Fruit fly (Drosophila melanogaster) whole organism, wandering third instar larva: ENCODE results near the gene stol.
A peak's percentile ranks its signal among the peaks of the same experiment; 100 is the strongest.

ENCODE experiments used
- Abd-B ChIP-seq: fragments of >200 bp; optimal IDR thresholded peaks from 2 replicates; lab custom pipeline; 2017; ENCODE audit warnings: missing biosample characterization, missing genetic modification characterization
- CG32264 ChIP-seq: fragments of 200-800 bp; sonication (Bioruptor generic); optimal IDR thresholded peaks from 2 replicates; lab custom pipeline; 2016; ENCODE audit warnings: missing biosample characterization, missing genetic modification characterization
- CG9705 ChIP-seq: fragments of 200-800 bp; sonication (Bioruptor generic); optimal IDR thresholded peaks from 2 replicates; lab custom pipeline; 2018; ENCODE audit warnings: missing biosample characterization, mild to moderate bottlenecking, missing genetic modification characterization
- CrebA ChIP-seq: fragments of 200-800 bp; sonication (Bioruptor generic); optimal IDR thresholded peaks from 2 replicates; lab custom pipeline; 2016; ENCODE audit warnings: missing biosample characterization, mild to moderate bottlenecking, missing genetic modification characterization, borderline replicate concordance
- Dfd ChIP-seq: fragments of >200 bp; optimal IDR thresholded peaks from 2 replicates; lab custom pipeline; 2017; ENCODE audit warnings: missing biosample characterization, missing genetic modification characterization
- Dif ChIP-seq: fragments of 200-275, 200-300 bp; sonication (Bioruptor generic); optimal IDR thresholded peaks from 2 replicates; lab custom pipeline; 2018; ENCODE audit warnings: missing biosample characterization, missing genetic modification characterization; ENCODE audit not compliant: partially characterized antibody
- GATAd ChIP-seq: sonication (Bioruptor generic); optimal IDR thresholded peaks from 2 replicates; lab custom pipeline; 2016; ENCODE audit warnings: missing biosample characterization, missing genetic modification characterization
- HLH106 ChIP-seq: fragments of 200-800 bp; optimal IDR thresholded peaks from 3 replicates; lab custom pipeline; 2019; ENCODE audit warnings: missing biosample characterization, mild to moderate bottlenecking, missing genetic modification characterization, moderate library complexity
- Hnf4 ChIP-seq: fragments of 200-800 bp; sonication (Bioruptor generic); optimal IDR thresholded peaks from 2 replicates; lab custom pipeline; 2016; ENCODE audit warnings: missing biosample characterization, mild to moderate bottlenecking, missing genetic modification characterization
- Hr78 ChIP-seq: fragments of >200 bp; optimal IDR thresholded peaks from 2 replicates; lab custom pipeline; 2017; ENCODE audit warnings: missing biosample characterization, missing genetic modification characterization
- Hr83 ChIP-seq: fragments of 200-300 bp; sonication (Bioruptor generic); optimal IDR thresholded peaks from 2 replicates; lab custom pipeline; 2016; ENCODE audit warnings: missing biosample characterization, mild to moderate bottlenecking, missing genetic modification characterization, moderate library complexity; ENCODE audit not compliant: poor library complexity, severe bottlenecking
- Jra ChIP-seq: sonication (Bioruptor generic); optimal IDR thresholded peaks from 2 replicates; lab custom pipeline; 2016; ENCODE audit warnings: missing biosample characterization, missing genetic modification characterization
- Mio ChIP-seq: sonication (Bioruptor generic); optimal IDR thresholded peaks from 2 replicates; lab custom pipeline; 2016; ENCODE audit warnings: missing biosample characterization, missing genetic modification characterization
- Myc ChIP-seq: fragments of >200 bp; optimal IDR thresholded peaks from 2 replicates; lab custom pipeline; 2017
- N ChIP-seq: fragments of >200 bp; optimal IDR thresholded peaks from 2 replicates; lab custom pipeline; 2018; ENCODE audit warnings: missing biosample characterization, missing external identifiers, missing genetic modification characterization
- OdsH ChIP-seq: fragments of 200-800 bp; sonication (Bioruptor generic); optimal IDR thresholded peaks from 2 replicates; lab custom pipeline; 2016; ENCODE audit warnings: missing biosample characterization, mild to moderate bottlenecking, missing genetic modification characterization
- Rel ChIP-seq, 2 experiments: fragments of 200-800 bp; sonication (Bioruptor generic) in 1 of 2; optimal IDR thresholded peaks; 2 replicates in 1 of 2; 3 replicates in 1 of 2; lab custom pipeline; 2016 to 2019; ENCODE audit warnings: mild to moderate bottlenecking in 2 of 2, missing biosample characterization in 2 of 2, missing genetic modification characterization in 2 of 2, moderate library complexity in 1 of 2
- Sp1 ChIP-seq: fragments of 200-800 bp; sonication (Bioruptor generic); optimal IDR thresholded peaks from 3 replicates; lab custom pipeline; 2019; ENCODE audit warnings: missing biosample characterization, mild to moderate bottlenecking, missing genetic modification characterization, moderate library complexity
- Vsx2 ChIP-seq: fragments of 200-300, 225-300 bp; sonication (Bioruptor generic); optimal IDR thresholded peaks from 2 replicates; lab custom pipeline; 2018; ENCODE audit warnings: missing biosample characterization, missing genetic modification characterization; ENCODE audit not compliant: partially characterized antibody
- br ChIP-seq: fragments of 200-800 bp; sonication (Bioruptor generic); optimal IDR thresholded peaks from 2 replicates; lab custom pipeline; 2016; ENCODE audit warnings: missing biosample characterization, missing genetic modification characterization
- brk ChIP-seq: fragments of 200-800 bp; sonication (Bioruptor generic); optimal IDR thresholded peaks from 2 replicates; lab custom pipeline; 2016; ENCODE audit warnings: missing biosample characterization, mild to moderate bottlenecking, missing genetic modification characterization
- dl ChIP-seq, 2 experiments: fragments of 175-275, 200-275 bp in 1 of 2; fragments of 200-275 bp in 1 of 2; sonication (Bioruptor generic); optimal IDR thresholded peaks; lab custom pipeline; 2018; ENCODE audit warnings: mild to moderate bottlenecking in 2 of 2, missing biosample characterization in 2 of 2, missing genetic modification characterization in 2 of 2, moderate library complexity in 2 of 2; ENCODE audit not compliant: partially characterized antibody in 2 of 2, insufficient read depth in 1 of 2
- dmrt93B ChIP-seq: fragments of 200-800 bp; sonication (Bioruptor generic); optimal IDR thresholded peaks from 2 replicates; lab custom pipeline; 2018; ENCODE audit warnings: missing biosample characterization, mild to moderate bottlenecking, missing genetic modification characterization
- dsf ChIP-seq: sonication (Bioruptor generic); optimal IDR thresholded peaks from 2 replicates; lab custom pipeline; 2016; ENCODE audit warnings: missing biosample characterization, missing genetic modification characterization, borderline replicate concordance
- ey ChIP-seq: fragments of 200-800 bp; sonication (Bioruptor generic); optimal IDR thresholded peaks from 2 replicates; lab custom pipeline; 2016; ENCODE audit warnings: missing biosample characterization, missing genetic modification characterization
- foxo ChIP-seq, 2 experiments: fragments of 200-800 bp; sonication (Bioruptor generic); optimal IDR thresholded peaks; 2 replicates in 1 of 2; 3 replicates in 1 of 2; lab custom pipeline; 2016 to 2017; ENCODE audit warnings: missing biosample characterization in 2 of 2, missing genetic modification characterization in 2 of 2
- fru ChIP-seq: fragments of 200-800 bp; sonication (Bioruptor generic); optimal IDR thresholded peaks from 3 replicates; lab custom pipeline; 2016; ENCODE audit warnings: missing biosample characterization, mild to moderate bottlenecking, missing genetic modification characterization
- h ChIP-seq: fragments of 200-800 bp; sonication (Bioruptor generic); optimal IDR thresholded peaks from 3 replicates; lab custom pipeline; 2016; ENCODE audit warnings: missing biosample characterization, mild to moderate bottlenecking, missing genetic modification characterization
- jim ChIP-seq: fragments of 175-275, 200-325 bp; sonication (Bioruptor generic); optimal IDR thresholded peaks from 2 replicates; lab custom pipeline; 2016; ENCODE audit warnings: missing biosample characterization, mild to moderate bottlenecking, missing genetic modification characterization
- lola ChIP-seq: fragments of >200 bp; optimal IDR thresholded peaks from 2 replicates; lab custom pipeline; 2017; ENCODE audit warnings: missing biosample characterization, missing genetic modification characterization
- pan ChIP-seq: fragments of >200 bp; optimal IDR thresholded peaks from 2 replicates; lab custom pipeline; 2017
- psq ChIP-seq: fragments of 200-800 bp; sonication (Bioruptor generic); optimal IDR thresholded peaks from 3 replicates; lab custom pipeline; 2017; ENCODE audit warnings: missing biosample characterization, mild to moderate bottlenecking, missing genetic modification characterization, moderate library complexity
- rgr ChIP-seq: fragments of 200-800 bp; sonication (Bioruptor generic); optimal IDR thresholded peaks from 3 replicates; lab custom pipeline; 2016; ENCODE audit warnings: missing biosample characterization, mild to moderate bottlenecking, missing genetic modification characterization
- sage ChIP-seq: fragments of 200-800 bp; sonication (Bioruptor generic); optimal IDR thresholded peaks from 2 replicates; lab custom pipeline; 2016; ENCODE audit warnings: missing biosample characterization, mild to moderate bottlenecking, missing genetic modification characterization
- sv ChIP-seq: fragments of 200-800 bp; sonication (Bioruptor generic); optimal IDR thresholded peaks from 3 replicates; lab custom pipeline; 2016; ENCODE audit warnings: missing biosample characterization, missing genetic modification characterization
- tai ChIP-seq: sonication (Bioruptor generic); optimal IDR thresholded peaks from 2 replicates; lab custom pipeline; 2016; ENCODE audit warnings: missing biosample characterization, missing genetic modification characterization
- usp ChIP-seq: fragments of >200 bp; optimal IDR thresholded peaks from 2 replicates; lab custom pipeline; 2017; ENCODE audit warnings: missing biosample characterization, missing genetic modification characterization
- woc ChIP-seq: sonication (Bioruptor generic); optimal IDR thresholded peaks from 2 replicates; lab custom pipeline; 2016; ENCODE audit warnings: missing biosample characterization, mild to moderate bottlenecking, missing genetic modification characterization

The stol gene

DNA sequence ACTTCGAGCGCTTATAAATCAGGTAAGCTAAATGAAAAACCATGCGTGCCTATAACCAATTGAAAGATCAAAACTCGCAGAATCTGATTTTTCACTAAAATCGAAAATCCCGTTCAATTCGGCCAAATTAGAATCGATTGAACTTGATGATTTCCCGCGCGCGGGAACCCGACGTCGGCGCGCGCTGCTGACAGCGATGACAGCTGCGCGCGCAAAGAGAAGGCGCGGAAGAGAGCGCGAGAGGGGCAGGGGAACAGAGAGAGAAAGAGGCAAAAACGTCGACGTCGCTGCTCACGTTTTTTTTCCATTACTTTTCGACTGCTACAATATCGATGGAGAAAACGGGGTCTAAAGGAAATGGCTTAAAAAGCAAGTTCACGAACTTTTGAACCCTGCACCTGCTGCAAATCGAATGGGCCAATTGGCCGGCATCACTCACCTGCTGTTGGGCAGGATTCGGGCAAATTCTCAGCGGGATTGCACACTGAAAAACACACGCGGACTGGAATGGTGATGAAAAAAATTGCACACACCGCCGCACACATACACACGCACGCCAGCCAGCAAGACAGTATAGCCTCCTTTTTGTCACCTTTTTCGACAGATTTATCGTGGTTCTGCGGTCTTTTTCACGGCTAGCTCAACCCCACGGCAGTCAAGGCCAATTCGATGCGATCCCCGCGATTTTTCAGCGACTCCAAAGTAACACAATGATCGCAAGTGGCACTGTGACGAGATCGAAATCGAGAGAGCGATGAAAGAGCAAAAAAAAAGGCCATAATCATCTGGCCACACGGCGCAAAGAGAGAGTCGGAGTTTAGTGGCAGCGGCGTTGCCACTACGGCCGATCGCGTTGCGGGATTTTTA, 29.6 kb upstream of the stol start, which contains the start of gene CycE:
Gene CycE, minus strand, starts transcription at position 757 of the 867 bp plus-strand sequence.
- no peak for TF ChIP-seq CG9705 (GFP tag; lab: Kevin White, UChicago)
- TF ChIP-seq woc (GFP tag; lab: Kevin White, UChicago) = no peak
- no peak for TF ChIP-seq brk (GFP tag; lab: Kevin White, UChicago)
- no peak for TF ChIP-seq CrebA (GFP tag; lab: Kevin White, UChicago)
- no peak for TF ChIP-seq h (GFP tag; lab: Kevin White, UChicago)
- TF ChIP-seq sv (GFP tag; lab: Kevin White, UChicago) = no peak
- no peak for TF ChIP-seq dsf (GFP tag; lab: Kevin White, UChicago)
- TF ChIP-seq Rel (GFP tag; optimal IDR thresholded peaks at IDR 0.05; lab: Kevin White, UChicago) = no peak
- TF ChIP-seq Rel (tag; optimal IDR thresholded peaks at IDR 0.05; lab: Kevin White, UChicago) = peak; percentile 0
- no peak for TF ChIP-seq Myc (lab: Kevin White, UChicago)
- TF ChIP-seq Dif (GFP tag; lab: Kevin White, UChicago) = peak; percentile 30
- TF ChIP-seq foxo (GFP tag; optimal IDR thresholded peaks at IDR 0.05; lab: Kevin White, UChicago) = no peak
- no peak for TF ChIP-seq Hnf4 (GFP tag; lab: Kevin White, UChicago)
- TF ChIP-seq pan = no peak
- no peak for TF ChIP-seq HLH106
- TF ChIP-seq fru = peak; percentile 72

DNA sequence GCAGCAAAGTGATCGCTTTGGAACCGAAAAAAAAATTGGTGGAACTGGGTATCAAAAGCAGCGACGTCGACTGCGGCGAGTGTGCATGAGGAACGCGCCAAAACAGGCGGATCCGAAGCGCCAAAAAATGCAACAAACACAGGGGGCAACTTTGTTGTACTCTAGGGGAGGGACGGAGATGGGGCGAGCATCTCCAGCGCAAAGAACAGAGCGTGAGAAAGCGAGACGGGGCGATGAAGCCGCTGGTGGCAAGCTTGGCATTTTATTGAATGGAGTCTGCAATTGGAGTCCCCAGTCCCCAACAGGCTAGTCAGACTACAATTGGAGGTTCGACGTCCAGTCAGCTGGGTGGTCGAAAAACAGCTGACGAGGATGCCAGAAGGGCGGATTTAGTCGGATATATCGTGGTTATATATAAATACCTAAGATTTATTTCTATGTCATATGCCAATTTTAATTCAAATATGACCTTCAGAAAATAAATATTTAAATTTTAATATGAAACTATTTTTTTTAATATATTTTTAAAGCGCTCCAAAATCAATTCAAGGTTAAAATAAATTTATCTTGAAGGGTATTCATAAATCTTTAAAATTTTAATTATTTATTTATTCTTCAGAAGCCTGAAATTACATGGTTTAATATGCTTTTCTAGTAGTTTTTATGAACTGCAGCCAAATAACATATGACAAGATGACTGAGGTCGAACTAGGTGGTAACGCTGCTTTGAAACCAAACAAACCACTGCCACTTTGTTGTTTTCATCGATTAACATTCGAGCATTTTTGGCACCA, 28.7 kb upstream of the stol start:
- no peak for TF ChIP-seq CrebA (GFP tag; lab: Kevin White, UChicago)
- TF ChIP-seq Vsx2 (GFP tag; lab: Kevin White, UChicago) = no peak
- TF ChIP-seq jim (GFP tag; lab: Kevin White, UChicago) = no peak
- no peak for TF ChIP-seq Hr83 (GFP tag; lab: Kevin White, UChicago)
- peak; percentile 84 for TF ChIP-seq OdsH (GFP tag; lab: Kevin White, UChicago)
- TF ChIP-seq Rel (GFP tag; optimal IDR thresholded peaks at IDR 0.05; lab: Kevin White, UChicago) = no peak
- TF ChIP-seq Rel (tag; optimal IDR thresholded peaks at IDR 0.05; lab: Kevin White, UChicago) = peak; percentile 64
- TF ChIP-seq Jra (GFP tag; lab: Kevin White, UChicago) = peak; percentile 24
- no peak for TF ChIP-seq GATAd (GFP tag; lab: Kevin White, UChicago)
- no peak for TF ChIP-seq Hr78 (GFP tag; lab: Kevin White, UChicago)
- no peak for TF ChIP-seq dl (GFP tag; optimal IDR thresholded peaks at IDR 0.05; lab: Kevin White, UChicago; ENCODE audit: insufficient read depth in 1 of 2, partially characterized antibody in 2 of 2)
- no peak for TF ChIP-seq lola (GFP tag; lab: Kevin White, UChicago)
- peak; percentile 47 for TF ChIP-seq woc (GFP tag; lab: Kevin White, UChicago)
- no peak for TF ChIP-seq tai
- peak; percentile 61 for TF ChIP-seq br
- peak; percentile 10 for TF ChIP-seq dsf (GFP tag; lab: Kevin White, UChicago)
- TF ChIP-seq Abd-B (GFP tag; lab: Kevin White, UChicago) = no peak
- TF ChIP-seq Mio (GFP tag; lab: Kevin White, UChicago) = no peak
- TF ChIP-seq rgr (GFP tag; lab: Kevin White, UChicago) = peak; percentile 82
- peak; percentile 57 for TF ChIP-seq h (GFP tag; lab: Kevin White, UChicago)
- TF ChIP-seq CG32264 (GFP tag; lab: Kevin White, UChicago) = no peak
- TF ChIP-seq sv (GFP tag; lab: Kevin White, UChicago) = peak; percentile 66
- peak; percentile 37 for TF ChIP-seq Hnf4 (GFP tag; lab: Kevin White, UChicago)
- TF ChIP-seq Myc (lab: Kevin White, UChicago) = no peak
- TF ChIP-seq Dfd = no peak
- TF ChIP-seq brk (GFP tag; lab: Kevin White, UChicago) = peak; percentile 12
- no peak for TF ChIP-seq sage (GFP tag; lab: Kevin White, UChicago)
- no peak for TF ChIP-seq pan
- peak; percentile 80 for TF ChIP-seq CG9705 (GFP tag; lab: Kevin White, UChicago)
- TF ChIP-seq Dif (GFP tag; lab: Kevin White, UChicago) = peak; percentile 31
- no peak for TF ChIP-seq N (GFP tag; lab: Kevin White, UChicago)
- TF ChIP-seq Sp1 (GFP tag; lab: Kevin White, UChicago) = peak; percentile 94
- TF ChIP-seq ey (GFP tag; lab: Kevin White, UChicago) = peak; percentile 51
- TF ChIP-seq usp = no peak
- peak; percentile 79 for TF ChIP-seq psq
- TF ChIP-seq fru = peak; percentile 51
- TF ChIP-seq HLH106 = peak; percentile 93
- peak in 1 of 2 experiments; percentile 87 for TF ChIP-seq foxo (GFP tag; optimal IDR thresholded peaks at IDR 0.05; lab: Kevin White, UChicago)
- no peak for TF ChIP-seq dmrt93B (GFP tag; lab: Kevin White, UChicago)
